Worm (Caenorhabditis elegans) whole organism, late embryonic: ENCODE data around the gene F53H4.3.

Experiments
- K09A11.1 ChIP-seq: sonication (generic microtip); optimal IDR thresholded peaks from 2 replicates; lab custom pipeline; 2017; ENCODE audit warnings: antibody characterized with exemption, mild to moderate bottlenecking, missing genetic modification characterization, missing compliant biosample characterization; ENCODE audit not compliant: insufficient read depth
- ceh-24 ChIP-seq: sonication (generic microtip); optimal IDR thresholded peaks from 2 replicates; lab custom pipeline; 2016; ENCODE audit warnings: mild to moderate bottlenecking, missing genetic modification characterization, missing compliant biosample characterization
- ceh-34 ChIP-seq: sonication (generic microtip); optimal IDR thresholded peaks from 2 replicates; lab custom pipeline; 2016; ENCODE audit warnings: mild to moderate bottlenecking, missing genetic modification characterization, missing compliant biosample characterization
- elt-4 ChIP-seq: sonication (generic microtip); optimal IDR thresholded peaks from 2 replicates; lab custom pipeline; 2016; ENCODE audit warnings: missing genetic modification characterization, missing compliant biosample characterization
- fax-1 ChIP-seq: sonication (generic microtip); optimal IDR thresholded peaks from 2 replicates; lab custom pipeline; 2016; ENCODE audit warnings: missing genotype, missing genetic modification characterization, missing compliant biosample characterization
- zip-5 ChIP-seq: sonication (generic microtip); optimal IDR thresholded peaks from 2 replicates; lab custom pipeline; 2016; ENCODE audit warnings: missing genetic modification characterization, missing compliant biosample characterization

DNA sequence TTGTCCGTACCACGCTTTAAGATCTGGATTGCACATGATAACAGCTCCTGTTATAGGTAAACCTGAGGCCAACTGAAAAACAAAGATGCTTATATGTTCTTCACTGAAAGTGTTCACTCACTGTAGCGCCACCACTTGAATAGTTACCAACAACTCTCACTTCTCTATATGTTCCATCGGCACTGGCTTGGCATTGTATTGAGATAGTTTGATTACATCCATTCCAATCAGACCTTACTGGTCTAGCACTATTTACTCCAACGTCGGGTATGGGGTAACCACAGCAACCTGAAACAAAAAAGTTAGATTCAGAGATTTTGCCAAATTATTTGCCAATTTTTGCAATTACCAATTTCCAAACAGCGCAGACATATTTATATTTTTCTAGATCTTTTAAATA is 28.4 kb upstream of the F53H4.3 start:
- TF ChIP-seq fax-1 (tag; lab: Kevin White, UChicago): no peak
- no peak for TF ChIP-seq K09A11.1
- TF ChIP-seq zip-5 (tag; lab: Kevin White, UChicago): no peak
- TF ChIP-seq elt-4: no peak
- no peak for TF ChIP-seq ceh-24 (tag; lab: Kevin White, UChicago)
- no peak for TF ChIP-seq ceh-34 (tag; lab: Kevin White, UChicago)
